Fruit fly (Drosophila melanogaster): ENCODE results near the gene vsg.

vsg gene

dm6 chr3L:9764307-9764706, 50.2 kb downstream of the vsg start:
- no peak for TF ChIP-seq pan (optimal IDR thresholded peaks at IDR 0.05)
- no peak for TF ChIP-seq EcR (GFP tag; optimal IDR thresholded peaks at IDR 0.05)
- no peak for TF ChIP-seq psq (optimal IDR thresholded peaks at IDR 0.05)
- no peak for TF ChIP-seq usp (GFP tag; optimal IDR thresholded peaks at IDR 0.05)
- TF ChIP-seq Dll (optimal IDR thresholded peaks at IDR 0.05), result no peak
- no peak for TF ChIP-seq CG8478 (optimal IDR thresholded peaks at IDR 0.05)

dm6 chr3L:9764915-9765709, 51.0 kb downstream of the vsg start:
- TF ChIP-seq EcR (GFP tag; optimal IDR thresholded peaks at IDR 0.05) (no peak), pan (optimal IDR thresholded peaks at IDR 0.05) (no peak), usp (GFP tag; optimal IDR thresholded peaks at IDR 0.05) (no peak), Dll (optimal IDR thresholded peaks at IDR 0.05) (no peak), CG8478 (optimal IDR thresholded peaks at IDR 0.05) (no peak), psq (optimal IDR thresholded peaks at IDR 0.05) (no peak)

dm6 chr3L:9765710-9766005, 51.5 kb downstream of the vsg start:
- no peak for TF ChIP-seq Dll (optimal IDR thresholded peaks at IDR 0.05)

- TF ChIP-seq EcR (GFP tag; optimal IDR thresholded peaks at IDR 0.05) (no peak), CG8478 (optimal IDR thresholded peaks at IDR 0.05) (no peak), Dll (optimal IDR thresholded peaks at IDR 0.05) (no peak), usp (GFP tag; optimal IDR thresholded peaks at IDR 0.05) (no peak), pan (optimal IDR thresholded peaks at IDR 0.05) (no peak), psq (optimal IDR thresholded peaks at IDR 0.05) (no peak)
These were observed 52.2 kb downstream of the vsg start for dm6 chr3L:9766364-9766763.
